Fruit fly (Drosophila melanogaster): ENCODE results near the gene LIMK1.

dm6 chrX:12582984-12583869 is 8.8 kb downstream of the LIMK1 start, which contains the start of gene Pits:
- TF ChIP-seq fkh (GFP tag; optimal IDR thresholded peaks at IDR 0.05) = peak; percentile 42
- peak in 1 of 2 experiments; percentile 14 for TF ChIP-seq salr (GFP tag; optimal IDR thresholded peaks at IDR 0.05)
- peak; percentile 65 for TF ChIP-seq CG16779 (tag; optimal IDR thresholded peaks at IDR 0.05)
- TF ChIP-seq dsx (GFP tag; optimal IDR thresholded peaks at IDR 0.05; ENCODE audit: poor library complexity, severe bottlenecking) = peak; percentile 40
- peak; percentile 5 for TF ChIP-seq Ets96B (tag; optimal IDR thresholded peaks at IDR 0.05)
- no peak for TF ChIP-seq topi (GFP tag; optimal IDR thresholded peaks at IDR 0.05)
- TF ChIP-seq acj6 (GFP tag; optimal IDR thresholded peaks at IDR 0.05) = peak; percentile 37
- TF ChIP-seq CG34406 (GFP tag; optimal IDR thresholded peaks at IDR 0.05) = no peak
- peak; percentile 82 for TF ChIP-seq CG6854 (GFP tag; optimal IDR thresholded peaks at IDR 0.05)
- no peak for TF ChIP-seq Smox (GFP tag; optimal IDR thresholded peaks at IDR 0.05)
- peak; percentile 27 for TF ChIP-seq CG3032 (tag; optimal IDR thresholded peaks at IDR 0.05)
- TF ChIP-seq CG4318 (GFP tag; optimal IDR thresholded peaks at IDR 0.05) = peak; percentile 36
- TF ChIP-seq vri (GFP tag; optimal IDR thresholded peaks at IDR 0.05) = peak; percentile 72

Data from whole organism, prepupa.